Fruit fly (Drosophila melanogaster) whole organism, embryonic: ENCODE measurements around the gene psh.

Experiments used
- CG10274 ChIP-seq: fragments of 200-800 bp; sonication (Bioruptor generic); optimal IDR thresholded peaks from 3 replicates; lab custom pipeline; 2017; ENCODE audit warnings: missing biosample characterization, mild to moderate bottlenecking, missing genetic modification characterization
- CG11695 ChIP-seq: fragments of 200-800 bp; sonication (Bioruptor generic); IDR thresholded peaks from 3 replicates; pipeline ENCODE4 v1.3.6; 2022; ENCODE audit warnings: missing biosample characterization, missing genetic modification characterization
- CG12104 ChIP-seq: fragments of 200-800 bp; sonication (Bioruptor generic); optimal IDR thresholded peaks from 3 replicates; lab custom pipeline; 2016; ENCODE audit warnings: missing biosample characterization, missing genetic modification characterization
- CG12942 ChIP-seq: fragments of 200-800 bp; sonication (Bioruptor generic); optimal IDR thresholded peaks from 3 replicates; lab custom pipeline; 2016; ENCODE audit warnings: missing biosample characterization, missing genetic modification characterization
- CG13775 ChIP-seq: fragments of 200-800 bp; sonication (Bioruptor generic); optimal IDR thresholded peaks from 3 replicates; lab custom pipeline; 2017; ENCODE audit warnings: missing biosample characterization, mild to moderate bottlenecking, missing genetic modification characterization
- CG13894 ChIP-seq: fragments of 200-800 bp; sonication (Bioruptor generic); optimal IDR thresholded peaks from 3 replicates; lab custom pipeline; 2018; ENCODE audit warnings: missing biosample characterization, mild to moderate bottlenecking, missing genetic modification characterization, moderate library complexity
- CG15514 ChIP-seq: fragments of 200-800 bp; sonication (Bioruptor generic); optimal IDR thresholded peaks from 3 replicates; lab custom pipeline; 2017; ENCODE audit warnings: missing biosample characterization, missing genetic modification characterization, mild to moderate bottlenecking, moderate library complexity, missing genetic modification reagents
- CG1647 ChIP-seq: fragments of 200-800 bp; sonication (Bioruptor generic); optimal IDR thresholded peaks from 3 replicates; lab custom pipeline; 2016; ENCODE audit warnings: missing biosample characterization, missing genetic modification characterization
- CG18011 ChIP-seq: fragments of 200-800 bp; sonication (Bioruptor generic); optimal IDR thresholded peaks from 2 replicates; lab custom pipeline; 2017; ENCODE audit warnings: missing biosample characterization, missing genetic modification characterization, mild to moderate bottlenecking, moderate library complexity, missing genotype
- CG2120 ChIP-seq: fragments of 200-800 bp; sonication (Bioruptor generic); optimal IDR thresholded peaks from 3 replicates; lab custom pipeline; 2016; ENCODE audit warnings: missing biosample characterization, missing genetic modification characterization
- CG31224 ChIP-seq: fragments of 200-800 bp; sonication (Bioruptor generic); IDR thresholded peaks from 2 replicates; pipeline ENCODE4 v1.3.6; 2022; ENCODE audit warnings: missing biosample characterization, missing genetic modification characterization
- CG3281 ChIP-seq: fragments of 200-800 bp; sonication (Bioruptor generic); optimal IDR thresholded peaks from 3 replicates; lab custom pipeline; 2017; ENCODE audit warnings: missing biosample characterization, mild to moderate bottlenecking, missing genetic modification characterization
- CG3726 ChIP-seq: fragments of 200-800 bp; sonication (Bioruptor generic); IDR thresholded peaks from 3 replicates; pipeline ENCODE4, ENCODE4 v1.3.6; 2022; ENCODE audit warnings: missing biosample characterization, missing genetic modification characterization
- CG4730 ChIP-seq: fragments of 200-800 bp; sonication (Bioruptor generic); IDR thresholded peaks from 2 replicates; pipeline ENCODE4 v1.3.6; 2022; ENCODE audit warnings: missing biosample characterization, missing genetic modification characterization
- CG4820 ChIP-seq: fragments of 200-800 bp; sonication (Bioruptor generic); optimal IDR thresholded peaks from 3 replicates; lab custom pipeline; 2016; ENCODE audit warnings: missing biosample characterization, missing genetic modification characterization
- CG6175 ChIP-seq: fragments of 200-800 bp; sonication (Bioruptor generic); IDR thresholded peaks from 3 replicates; pipeline ENCODE4 v1.3.6; 2022; ENCODE audit warnings: missing biosample characterization, missing genetic modification characterization
- CG6272 ChIP-seq: fragments of 200-800 bp; sonication (Bioruptor generic); IDR thresholded peaks from 2 replicates; pipeline ENCODE4 v1.3.6; 2022; ENCODE audit warnings: missing biosample characterization, missing genetic modification characterization
- CG6689 ChIP-seq: fragments of 200-800 bp; sonication (Bioruptor generic); IDR thresholded peaks from 2 replicates; pipeline ENCODE4 v1.3.6; 2022; ENCODE audit warnings: missing biosample characterization, missing genetic modification characterization
- CG6854 ChIP-seq: fragments of 200-800 bp; sonication (Bioruptor generic); optimal IDR thresholded peaks from 3 replicates; lab custom pipeline; 2017; ENCODE audit warnings: missing biosample characterization, mild to moderate bottlenecking, missing genetic modification characterization
- CG9932 ChIP-seq: fragments of 200-800 bp; sonication (Bioruptor generic); IDR thresholded peaks from 2 replicates; pipeline ENCODE4 v1.3.6; 2022; ENCODE audit warnings: missing biosample characterization, missing genetic modification characterization
- D19B ChIP-seq: fragments of 200-800 bp; sonication (Bioruptor generic); optimal IDR thresholded peaks from 2 replicates; lab custom pipeline; 2017; ENCODE audit warnings: missing biosample characterization, mild to moderate bottlenecking, missing genetic modification characterization
- Doc2 ChIP-seq: fragments of 200-800 bp; sonication (Bioruptor generic); IDR thresholded peaks from 2 replicates; pipeline ENCODE4 v1.3.6; 2022; ENCODE audit warnings: missing biosample characterization, missing genetic modification characterization
- Fer1 ChIP-seq: fragments of 200-800 bp; sonication (Bioruptor generic); optimal IDR thresholded peaks from 2 replicates; lab custom pipeline; 2017; ENCODE audit warnings: missing biosample characterization, mild to moderate bottlenecking, missing genetic modification characterization
- Fer3 ChIP-seq: fragments of 200-800 bp; sonication (Bioruptor generic); optimal IDR thresholded peaks from 2 replicates; lab custom pipeline; 2018; ENCODE audit warnings: missing biosample characterization, mild to moderate bottlenecking, missing genetic modification characterization, moderate library complexity
- Hey ChIP-seq: fragments of 200-800 bp; sonication (Bioruptor generic); optimal IDR thresholded peaks from 3 replicates; lab custom pipeline; 2018; ENCODE audit warnings: missing biosample characterization, mild to moderate bottlenecking, missing genetic modification characterization
- HmgD ChIP-seq: fragments of 200-800 bp; sonication (Bioruptor generic); optimal IDR thresholded peaks from 3 replicates; lab custom pipeline; 2016; ENCODE audit warnings: missing biosample characterization, missing genetic modification characterization
- Meics ChIP-seq: fragments of 200-800 bp; sonication (Bioruptor generic); optimal IDR thresholded peaks from 2 replicates; lab custom pipeline; 2017; ENCODE audit warnings: missing biosample characterization, mild to moderate bottlenecking, missing genetic modification characterization
- NFAT ChIP-seq: fragments of 200-800 bp; sonication (Bioruptor generic); IDR thresholded peaks from 2 replicates; pipeline ENCODE4 v1.3.6; 2022; ENCODE audit warnings: missing biosample characterization, missing genetic modification characterization
- Nf-YB ChIP-seq: fragments of 200-800 bp; sonication (Bioruptor generic); optimal IDR thresholded peaks from 3 replicates; lab custom pipeline; 2019; ENCODE audit warnings: missing biosample characterization, mild to moderate bottlenecking, missing genetic modification characterization, moderate library complexity
- Ravus ChIP-seq: fragments of 200-800 bp; sonication (Bioruptor generic); IDR thresholded peaks from 2 replicates; pipeline ENCODE4 v1.3.6; 2022; ENCODE audit warnings: missing biosample characterization, missing genetic modification characterization
- ac ChIP-seq: fragments of 200-800 bp; sonication (Bioruptor generic); optimal IDR thresholded peaks from 3 replicates; lab custom pipeline; 2017; ENCODE audit warnings: missing biosample characterization, mild to moderate bottlenecking, missing genetic modification characterization
- al ChIP-seq: fragments of 200-800 bp; sonication (Bioruptor generic); IDR thresholded peaks from 2 replicates; pipeline ENCODE4 v1.3.6; 2022; ENCODE audit warnings: missing biosample characterization, missing genetic modification characterization
- ap ChIP-seq: fragments of 200-800 bp; sonication (Bioruptor generic); IDR thresholded peaks from 2 replicates; pipeline ENCODE4 v1.3.6; 2022; ENCODE audit warnings: missing biosample characterization, missing genetic modification characterization
- bcd ChIP-seq: fragments of 200-800 bp; sonication (Bioruptor generic); optimal IDR thresholded peaks from 2 replicates; lab custom pipeline; 2017; ENCODE audit warnings: missing biosample characterization, mild to moderate bottlenecking, missing genetic modification characterization
- en ChIP-seq: fragments of 200-800 bp; sonication (Bioruptor generic); optimal IDR thresholded peaks from 2 replicates; lab custom pipeline; 2016; ENCODE audit warnings: missing biosample characterization, missing genetic modification characterization
- exex ChIP-seq: fragments of 200-800 bp; sonication (Bioruptor generic); optimal IDR thresholded peaks from 4 replicates; lab custom pipeline; 2018; ENCODE audit warnings: missing biosample characterization, mild to moderate bottlenecking, missing genetic modification characterization, moderate library complexity
- klu ChIP-seq: fragments of 200-800 bp; sonication (Bioruptor generic); IDR thresholded peaks from 2 replicates; pipeline ENCODE4 v1.3.6; 2022; ENCODE audit warnings: missing biosample characterization, missing genetic modification characterization
- lmd ChIP-seq: fragments of 200-800 bp; sonication (Bioruptor generic); IDR thresholded peaks from 2 replicates; pipeline ENCODE4 v1.3.6; 2022; ENCODE audit warnings: missing biosample characterization, missing genetic modification characterization
- mam ChIP-seq: fragments of 200-800 bp; sonication (Bioruptor generic); optimal IDR thresholded peaks from 3 replicates; lab custom pipeline; 2016; ENCODE audit warnings: missing biosample characterization, missing genetic modification characterization
- pan ChIP-seq, 4 experiments: fragments of >200 bp in 3 of 4; fragments of 200-800 bp in 1 of 4; sonication (Bioruptor generic) in 1 of 4; optimal IDR thresholded peaks in 3 of 4; IDR thresholded peaks in 1 of 4; 2 replicates each; pipeline versions ENCODE4 v1.3.6 to Lab custom; 2017 to 2022; ENCODE audit warnings: missing biosample characterization in 2 of 4, missing genetic modification characterization in 2 of 4, mixed read lengths in 1 of 4
- pho ChIP-seq: fragments of 200-800 bp; sonication (Bioruptor generic); optimal IDR thresholded peaks from 2 replicates; lab custom pipeline; 2016; ENCODE audit warnings: missing biosample characterization, missing genetic modification characterization
- repo ChIP-seq: fragments of 200-800 bp; sonication (Bioruptor generic); optimal IDR thresholded peaks from 2 replicates; lab custom pipeline; 2016; ENCODE audit warnings: missing biosample characterization, missing genetic modification characterization
- sima ChIP-seq: fragments of 200-800 bp; sonication (Bioruptor generic); optimal IDR thresholded peaks from 2 replicates; lab custom pipeline; 2016; ENCODE audit warnings: missing biosample characterization, missing genetic modification characterization
- sug ChIP-seq: fragments of 200-800 bp; optimal IDR thresholded peaks from 2 replicates; lab custom pipeline; 2019; ENCODE audit warnings: missing biosample characterization, mild to moderate bottlenecking, missing genetic modification characterization, moderate library complexity
- ttk ChIP-seq: fragments of 200-800 bp; sonication (Bioruptor generic); IDR thresholded peaks from 2 replicates; pipeline ENCODE4 v2.1.2; 2022; ENCODE audit warnings: missing biosample characterization, missing genetic modification characterization
- unc-4 ChIP-seq: fragments of 200-800 bp; sonication (Bioruptor generic); IDR thresholded peaks from 2 replicates; pipeline ENCODE4 v1.3.6; 2022; ENCODE audit warnings: missing biosample characterization, missing genetic modification characterization; ENCODE audit not compliant: partially characterized antibody
- vvl ChIP-seq: fragments of 200-800 bp; sonication (Bioruptor generic); IDR thresholded peaks from 2 replicates; pipeline ENCODE4 v1.3.6; 2022; ENCODE audit warnings: missing biosample characterization, missing genetic modification characterization
- zf30C ChIP-seq: fragments of 200-800 bp; sonication (Bioruptor generic); optimal IDR thresholded peaks from 3 replicates; lab custom pipeline; 2018; ENCODE audit warnings: missing biosample characterization, mild to moderate bottlenecking, missing genetic modification characterization
- zfh2 ChIP-seq: fragments of 200-800 bp; sonication (Bioruptor generic); optimal IDR thresholded peaks from 2 replicates; lab custom pipeline; 2016; ENCODE audit warnings: missing biosample characterization, missing genetic modification characterization

psh gene

dm6 chrX:18494165-18494740 lies 7.5 kb upstream of the psh start, which contains the start of gene CG15043 (continued):
- TF ChIP-seq CG15514 (GFP tag; lab: Kevin White, UChicago) (peak; percentile 37), Fer1 (peak; percentile 41), lmd (GFP tag; lab: Robert Waterston, UW) (peak; percentile 42; the same call in 1 of the 2 replicates), CG4820 (GFP tag; lab: Kevin White, UChicago) (peak; percentile 3), Doc2 (GFP tag; lab: Robert Waterston, UW) (no peak), CG3726 (no peak), CG6175 (GFP tag; lab: Robert Waterston, UW) (0 out of 3 replicates have a peak, but pooled peaks have one; percentile 49), CG6689 (GFP tag; lab: Robert Waterston, UW) (peak; percentile 28; the same call in 1 of the 2 replicates), ac (GFP tag; lab: Kevin White, UChicago) (no peak), CG12942 (no peak), Ravus (peak; percentile 6; the same call in 1 of the 2 replicates), CG11695 (GFP tag; lab: Robert Waterston, UW) (peak; percentile 61; the same call in 1 of the 3 replicates), CG2120 (GFP tag; lab: Kevin White, UChicago) (peak; percentile 73), HmgD (GFP tag; lab: Kevin White, UChicago) (no peak), ttk (GFP tag; lab: Robert Waterston, UW) (0 out of 2 replicates have a peak, but pooled peaks have one; percentile 34), pho (GFP tag; lab: Kevin White, UChicago) (peak; percentile 37), CG13894 (peak; percentile 2), CG18011 (GFP tag; lab: Kevin White, UChicago) (no peak), sug (tag; lab: Kevin White, UChicago) (peak; percentile 22), Nf-YB (GFP tag; lab: Kevin White, UChicago) (no peak), CG9932 (peak; percentile 54), CG4730 (GFP tag; lab: Robert Waterston, UW) (peak; percentile 39), CG3281 (peak; percentile 40), CG6272 (GFP tag; lab: Robert Waterston, UW) (no peak), mam (GFP tag; lab: Kevin White, UChicago) (peak; percentile 49), zf30C (GFP tag; lab: Kevin White, UChicago) (no peak), pan (optimal IDR thresholded peaks at IDR 0.05; lab: Kevin White, UChicago) (no peak), pan (GFP tag; optimal IDR thresholded peaks at IDR 0.05 in 1 of 2, IDR thresholded peaks at IDR 0.05 in 1 of 2) (peak in 1 of 2 experiments; percentile 60), CG13775 (GFP tag; lab: Kevin White, UChicago) (no peak), CG12104 (GFP tag; lab: Kevin White, UChicago) (no peak), unc-4 (GFP tag; lab: Robert Waterston, UW) (no peak), CG31224 (0 out of 2 replicates have a peak, but pooled peaks have one; percentile 31), D19B (GFP tag; lab: Kevin White, UChicago) (peak; percentile 54), ap (0 out of 2 replicates have a peak, but pooled peaks have one; percentile 27), sima (GFP tag; lab: Kevin White, UChicago) (no peak), repo (no peak), zfh2 (GFP tag; lab: Kevin White, UChicago) (peak; percentile 55), NFAT (GFP tag; lab: Robert Waterston, UW) (peak; percentile 36; the same call in 1 of the 2 replicates), bcd (GFP tag; lab: Kevin White, UChicago) (peak; percentile 44), CG10274 (GFP tag; lab: Kevin White, UChicago) (peak; percentile 20), Fer3 (tag; lab: Kevin White, UChicago) (peak; percentile 56), Meics (GFP tag; lab: Kevin White, UChicago) (peak; percentile 71), CG6854 (GFP tag; lab: Kevin White, UChicago) (peak; percentile 26), exex (tag; lab: Kevin White, UChicago) (peak; percentile 81), klu (GFP tag; lab: Robert Waterston, UW) (0 out of 2 replicates have a peak, but pooled peaks have one; percentile 14), vvl (0 out of 2 replicates have a peak, but pooled peaks have one; percentile 9), al (GFP tag; lab: Robert Waterston, UW) (peak; percentile 41; the same call in 1 of the 2 replicates), CG1647 (GFP tag; lab: Kevin White, UChicago) (peak; percentile 6), en (no peak), Hey (tag; lab: Kevin White, UChicago) (peak; percentile 76)
